Worm (Caenorhabditis elegans): ENCODE results near the gene sgcb-1.

sgcb-1 gene

DNA sequence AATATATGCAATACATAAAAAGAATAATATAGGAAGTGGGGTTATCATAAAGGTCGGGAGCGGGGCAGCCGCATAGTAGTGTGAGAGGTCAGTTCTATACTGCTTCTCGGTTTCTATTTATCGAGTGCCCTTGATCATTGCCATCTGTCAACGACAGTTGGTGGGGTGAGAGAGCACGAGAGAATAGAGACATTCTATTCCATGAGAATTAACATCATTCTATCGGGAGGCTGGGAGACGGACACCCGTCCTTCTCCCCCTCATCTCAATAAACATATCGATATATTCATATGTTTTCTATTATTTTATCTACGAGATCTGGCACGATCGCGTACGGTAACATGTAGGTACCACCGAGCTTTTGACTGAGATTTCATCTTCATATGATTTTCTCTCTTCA lies 14.0 kb upstream of the sgcb-1 start, which contains the start of gene mps-2:
Gene mps-2, minus strand, starts transcription at position 101 of the 400 bp plus-strand sequence.
- peak; percentile 63 for TF ChIP-seq cnd-1 (tag; optimal IDR thresholded peaks at IDR 0.05)

DNA sequence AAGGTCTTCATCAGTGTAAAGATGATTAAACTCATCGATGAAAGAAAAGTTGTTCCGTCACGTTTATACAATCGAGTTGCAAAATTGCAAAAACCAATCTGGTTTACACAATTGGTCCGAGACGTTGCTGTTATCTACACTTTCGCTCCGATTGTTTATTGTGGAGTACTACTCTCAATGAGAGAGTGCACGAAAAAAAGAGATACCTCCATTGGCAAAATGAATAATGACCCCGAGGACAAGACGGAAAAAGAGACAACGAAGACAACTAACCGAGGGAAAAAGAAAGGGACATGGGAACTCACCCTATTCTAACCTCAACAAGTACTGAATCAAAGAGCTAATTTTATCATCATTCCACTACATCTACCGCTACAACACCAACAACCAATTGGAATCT lies 12.6 kb upstream of the sgcb-1 start:
- no peak for TF ChIP-seq mep-1 (tag; optimal IDR thresholded peaks at IDR 0.05)
- no peak for TF ChIP-seq blmp-1 (tag; optimal IDR thresholded peaks at IDR 0.05)
- TF ChIP-seq ham-2 (GFP tag; optimal IDR thresholded peaks at IDR 0.05): no peak
- TF ChIP-seq ces-1 (GFP tag; optimal IDR thresholded peaks at IDR 0.05): peak; percentile 30
- TF ChIP-seq unc-39 (tag; optimal IDR thresholded peaks at IDR 0.05): no peak
- TF ChIP-seq tbx-8 (GFP tag; optimal IDR thresholded peaks at IDR 0.05): no peak
- TF ChIP-seq lin-13 (tag; optimal IDR thresholded peaks at IDR 0.05): no peak
- TF ChIP-seq hlh-1 (tag; optimal IDR thresholded peaks at IDR 0.05): peak; percentile 69
- no peak for TF ChIP-seq nhr-76 (tag; optimal IDR thresholded peaks at IDR 0.05)
- peak; percentile 6 for TF ChIP-seq unc-120 (tag; optimal IDR thresholded peaks at IDR 0.05; ENCODE audit: poor library complexity, severe bottlenecking)
- no peak for TF ChIP-seq lin-32 (GFP tag; optimal IDR thresholded peaks at IDR 0.05)
- no peak for TF ChIP-seq nhr-237 (tag; optimal IDR thresholded peaks at IDR 0.05)
- TF ChIP-seq sptf-1 (tag; optimal IDR thresholded peaks at IDR 0.05): no peak
- TF ChIP-seq ceh-43 (GFP tag; optimal IDR thresholded peaks at IDR 0.05): no peak
- no peak for TF ChIP-seq mls-2 (tag; optimal IDR thresholded peaks at IDR 0.05)
- no peak for TF ChIP-seq zip-8 (tag; optimal IDR thresholded peaks at IDR 0.05)
- no peak for TF ChIP-seq lsy-2 (tag; optimal IDR thresholded peaks at IDR 0.05)
- no peak for TF ChIP-seq flh-1 (GFP tag; optimal IDR thresholded peaks at IDR 0.05)
- peak; percentile 43 for TF ChIP-seq unc-62 (GFP tag; optimal IDR thresholded peaks at IDR 0.05)
- TF ChIP-seq ceh-39 (tag; optimal IDR thresholded peaks at IDR 0.05): no peak
- no peak for TF ChIP-seq cnd-1 (tag; optimal IDR thresholded peaks at IDR 0.05)
- no peak for TF ChIP-seq sem-2 (GFP tag; optimal IDR thresholded peaks at IDR 0.05)
- no peak for TF ChIP-seq ztf-11 (tag; optimal IDR thresholded peaks at IDR 0.05)
- no peak for TF ChIP-seq mab-5 (tag; optimal IDR thresholded peaks at IDR 0.05)
- no peak for TF ChIP-seq ceh-83 (GFP tag; optimal IDR thresholded peaks at IDR 0.05)

DNA sequence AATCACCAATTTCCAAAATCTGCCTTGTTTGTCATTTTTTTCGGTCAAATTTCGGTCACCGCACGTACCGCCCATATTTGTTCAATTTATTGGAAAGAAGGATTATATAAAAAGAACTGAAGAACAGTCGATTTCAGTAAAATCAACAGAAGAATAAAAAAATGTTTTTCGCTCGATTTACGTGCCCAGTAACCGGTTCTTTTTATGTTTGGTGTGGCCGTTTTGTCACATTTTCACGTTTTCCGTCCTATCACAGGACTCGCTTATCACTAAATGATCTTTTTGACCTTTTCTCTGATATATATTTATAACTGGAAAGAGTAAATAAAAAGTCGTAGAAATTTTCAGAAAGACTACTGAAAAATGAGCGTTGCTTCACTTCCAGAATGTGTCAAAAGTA lies 6.6 kb upstream of the sgcb-1 start, which contains the start of gene far-7:
Gene far-7, plus strand, starts transcription at position 331 of the 400 bp plus-strand sequence.
- TF ChIP-seq lin-13 (tag; optimal IDR thresholded peaks at IDR 0.05) (no peak), lsy-2 (tag; optimal IDR thresholded peaks at IDR 0.05) (no peak), ces-1 (GFP tag; optimal IDR thresholded peaks at IDR 0.05) (no peak), M03D4.4 (tag; optimal IDR thresholded peaks at IDR 0.05) (no peak), sem-2 (GFP tag; optimal IDR thresholded peaks at IDR 0.05) (no peak), ceh-43 (GFP tag; optimal IDR thresholded peaks at IDR 0.05) (no peak), nhr-76 (tag; optimal IDR thresholded peaks at IDR 0.05) (no peak), mab-5 (tag; optimal IDR thresholded peaks at IDR 0.05) (no peak)

DNA sequence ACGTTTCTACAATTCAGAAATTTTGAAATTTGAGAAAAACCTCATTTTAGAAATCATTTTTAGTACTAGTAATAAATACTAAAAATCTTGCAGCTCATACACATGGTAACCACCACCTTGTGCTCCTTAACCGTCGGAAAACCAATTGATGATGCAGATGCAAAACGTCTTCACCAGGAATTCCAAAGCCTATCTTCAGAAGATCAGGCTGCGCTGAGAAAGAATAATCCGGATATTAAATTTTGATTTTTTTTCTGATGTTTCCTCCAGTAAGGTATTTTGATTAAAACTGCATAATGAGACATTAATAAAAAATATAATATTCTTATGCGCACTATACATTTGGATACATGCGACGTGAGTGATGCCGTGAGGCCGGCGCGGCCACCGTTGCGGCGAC lies 5.3 kb upstream of the sgcb-1 start:
- TF ChIP-seq cnd-1 (tag; optimal IDR thresholded peaks at IDR 0.05) (no peak), nhr-28 (tag; optimal IDR thresholded peaks at IDR 0.05) (no peak), lin-32 (GFP tag; optimal IDR thresholded peaks at IDR 0.05) (no peak), zip-8 (tag; optimal IDR thresholded peaks at IDR 0.05) (no peak), unc-120 (tag; optimal IDR thresholded peaks at IDR 0.05; ENCODE audit: poor library complexity, severe bottlenecking) (no peak)

DNA sequence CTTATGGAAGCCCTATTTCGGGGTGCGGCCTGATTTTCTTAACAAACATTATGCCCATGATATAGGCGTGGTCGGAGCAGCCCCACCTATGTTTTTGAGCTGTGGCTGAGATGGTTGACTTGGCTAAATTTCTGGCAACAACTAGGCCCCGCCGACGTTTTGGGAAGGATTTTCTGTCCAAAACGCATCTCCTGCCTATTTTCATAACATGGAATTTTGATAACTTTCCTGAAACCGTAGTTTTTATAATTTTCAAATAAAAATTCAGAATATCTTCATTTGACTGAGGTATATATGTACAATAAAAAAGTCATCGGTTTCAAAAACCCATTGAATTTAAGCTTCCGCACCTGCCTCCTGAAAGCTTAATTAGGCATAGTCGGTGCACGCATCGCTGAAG lies 4.9 kb upstream of the sgcb-1 start:
- TF ChIP-seq elt-3 (tag; optimal IDR thresholded peaks at IDR 0.05) (no peak), mab-5 (tag; optimal IDR thresholded peaks at IDR 0.05) (no peak), ceh-43 (GFP tag; optimal IDR thresholded peaks at IDR 0.05) (no peak), sem-2 (GFP tag; optimal IDR thresholded peaks at IDR 0.05) (no peak), unc-62 (GFP tag; optimal IDR thresholded peaks at IDR 0.05) (no peak), ceh-83 (GFP tag; optimal IDR thresholded peaks at IDR 0.05) (no peak), M03D4.4 (tag; optimal IDR thresholded peaks at IDR 0.05) (no peak), ces-1 (GFP tag; optimal IDR thresholded peaks at IDR 0.05) (no peak), unc-39 (tag; optimal IDR thresholded peaks at IDR 0.05) (no peak), hlh-1 (tag; optimal IDR thresholded peaks at IDR 0.05) (no peak), ztf-11 (tag; optimal IDR thresholded peaks at IDR 0.05) (no peak)

DNA sequence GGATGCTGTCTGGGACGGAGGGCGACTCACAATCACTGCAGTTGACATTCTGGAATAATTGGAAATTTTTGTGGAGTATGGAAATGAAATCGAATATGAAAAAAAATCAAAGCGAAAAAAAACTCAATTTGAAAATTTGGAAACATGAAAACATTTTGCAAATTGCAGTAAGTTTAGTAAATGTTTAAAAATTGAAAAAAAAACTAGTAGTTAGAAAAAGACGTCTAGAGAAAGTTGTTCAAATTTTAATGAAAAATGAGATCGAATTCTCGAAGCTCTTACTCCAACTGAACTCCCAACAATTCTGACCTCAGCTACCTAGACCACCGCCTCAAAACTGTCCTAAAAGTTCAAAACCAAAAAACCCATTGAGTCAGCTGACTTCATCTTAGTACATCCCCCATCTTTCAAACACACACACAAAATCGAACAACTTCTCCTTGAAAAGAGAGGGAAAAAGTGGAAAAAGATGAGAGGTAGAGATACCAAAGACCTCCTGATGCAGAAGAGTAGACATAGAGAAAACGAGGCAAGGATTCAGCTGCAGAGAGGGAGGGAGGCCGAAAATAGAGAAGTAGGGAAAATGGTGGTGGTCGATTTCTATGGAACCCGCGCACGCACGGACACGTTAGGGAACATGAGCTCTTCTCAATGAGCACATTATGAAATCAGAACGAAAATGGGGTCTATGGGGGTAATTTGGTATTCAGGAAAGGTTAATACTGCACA lies 2.9 kb upstream of the sgcb-1 start, which contains the start of gene K01A2.10:
Gene K01A2.10, minus strand, starts transcription at position 51 of the 729 bp plus-strand sequence.
- TF ChIP-seq mep-1 (tag; optimal IDR thresholded peaks at IDR 0.05) (peak; percentile 1), hlh-1 (tag; optimal IDR thresholded peaks at IDR 0.05) (peak; percentile 26), sptf-1 (tag; optimal IDR thresholded peaks at IDR 0.05) (peak; percentile 15), ces-1 (GFP tag; optimal IDR thresholded peaks at IDR 0.05) (no peak)
